Fruit fly (Drosophila melanogaster): Measurements from ENCODE around the gene Ndf.

Ndf gene

DNA sequence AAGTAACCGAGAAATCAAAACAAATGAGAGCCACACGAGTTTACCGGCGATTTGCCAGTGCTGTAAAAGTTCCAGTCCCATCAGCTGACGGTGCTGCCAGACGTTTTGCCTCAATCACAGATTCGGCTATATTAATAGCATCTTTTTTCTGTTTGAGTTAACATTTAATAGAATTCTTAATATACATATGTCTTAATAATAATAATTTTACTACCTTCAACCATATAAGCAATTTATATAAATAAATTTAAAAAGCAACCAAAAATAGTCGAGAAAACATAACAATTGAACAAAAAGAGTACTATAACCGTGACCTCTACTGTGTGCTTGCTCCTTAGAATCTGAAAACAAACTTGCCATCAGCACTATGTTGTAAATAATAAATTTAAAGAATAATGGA is 49.5 kb upstream of the Ndf start, which contains the start of the genes CG13126 and CG4709 (continued):
- peak; percentile 67 for TF ChIP-seq Jarid2 (GFP tag; optimal IDR thresholded peaks at IDR 0.05)
- peak; percentile 90 for TF ChIP-seq Asciz (GFP tag; optimal IDR thresholded peaks at IDR 0.05)
- peak; percentile 73 for TF ChIP-seq Deaf1 (tag; optimal IDR thresholded peaks at IDR 0.05)
- peak; percentile 96 for TF ChIP-seq CG12391 (tag; optimal IDR thresholded peaks at IDR 0.05)
- peak; percentile 60 for TF ChIP-seq Rx (GFP tag; IDR thresholded peaks at IDR 0.05)
- peak; percentile 94 for TF ChIP-seq CG4424 (GFP tag; optimal IDR thresholded peaks at IDR 0.05)
- TF ChIP-seq row (GFP tag; IDR thresholded peaks at IDR 0.05): peak; percentile 96
- TF ChIP-seq CG9437 (GFP tag; optimal IDR thresholded peaks at IDR 0.05): peak; percentile 82
- TF ChIP-seq jumu (GFP tag; optimal IDR thresholded peaks at IDR 0.05): no peak
- peak; percentile 78 for TF ChIP-seq tio (GFP tag; optimal IDR thresholded peaks at IDR 0.05)
- TF ChIP-seq Camta (GFP tag; optimal IDR thresholded peaks at IDR 0.05): peak; percentile 41
- peak; percentile 76 for TF ChIP-seq CG4328 (GFP tag; optimal IDR thresholded peaks at IDR 0.05)
- TF ChIP-seq CG12219 (GFP tag; optimal IDR thresholded peaks at IDR 0.05): peak; percentile 70
- TF ChIP-seq ssp (GFP tag; IDR thresholded peaks at IDR 0.05): peak; percentile 77
- no peak for TF ChIP-seq dan (GFP tag; IDR thresholded peaks at IDR 0.05)
- TF ChIP-seq corto (GFP tag; optimal IDR thresholded peaks at IDR 0.05): peak; percentile 82
- peak; percentile 30 for TF ChIP-seq BEAF-32 (GFP tag; optimal IDR thresholded peaks at IDR 0.05)
- peak; percentile 81 for TF ChIP-seq CG4404 (GFP tag; IDR thresholded peaks at IDR 0.05)
- peak; percentile 91 for TF ChIP-seq tgo (GFP tag; IDR thresholded peaks at IDR 0.05)
- peak; percentile 84 for TF ChIP-seq sqz (GFP tag; optimal IDR thresholded peaks at IDR 0.05)
- TF ChIP-seq dmrt99B (tag; optimal IDR thresholded peaks at IDR 0.05): peak; percentile 94
- peak; percentile 85 for TF ChIP-seq CG2202 (tag; optimal IDR thresholded peaks at IDR 0.05)
- TF ChIP-seq maf-S (GFP tag; optimal IDR thresholded peaks at IDR 0.05): no peak
- peak; percentile 80 for TF ChIP-seq H15 (GFP tag; IDR thresholded peaks at IDR 0.05)
- peak; percentile 89 for TF ChIP-seq ttk (GFP tag; IDR thresholded peaks at IDR 0.05)
- peak; percentile 91 for TF ChIP-seq CG12104 (GFP tag; optimal IDR thresholded peaks at IDR 0.05)
- no peak for TF ChIP-seq knrl (GFP tag; IDR thresholded peaks at IDR 0.05; ENCODE audit: partially characterized antibody)
- TF ChIP-seq bab2 (GFP tag; optimal IDR thresholded peaks at IDR 0.05): peak; percentile 6
- TF ChIP-seq nmo (GFP tag; optimal IDR thresholded peaks at IDR 0.05): peak; percentile 97
- peak; percentile 88 for TF ChIP-seq CG10654 (GFP tag; optimal IDR thresholded peaks at IDR 0.05)
- TF ChIP-seq ewg (GFP tag; optimal IDR thresholded peaks at IDR 0.05): peak; percentile 74
- TF ChIP-seq sc (optimal IDR thresholded peaks at IDR 0.05): no peak
- peak; percentile 82 for TF ChIP-seq sc (GFP tag; optimal IDR thresholded peaks at IDR 0.05)
- peak; percentile 94 for TF ChIP-seq CG7839 (tag; optimal IDR thresholded peaks at IDR 0.05)
- no peak for TF ChIP-seq CG16779 (GFP tag; IDR thresholded peaks at IDR 0.05)
- no peak for TF ChIP-seq bigmax (GFP tag; optimal IDR thresholded peaks at IDR 0.05)
- TF ChIP-seq Awh (GFP tag; IDR thresholded peaks at IDR 0.05): peak; percentile 89
- TF ChIP-seq z (GFP tag; IDR thresholded peaks at IDR 0.05): no peak
- TF ChIP-seq CG11560 (tag; IDR thresholded peaks at IDR 0.05): no peak; the same call in 2 of the 3 replicates
- no peak for TF ChIP-seq Doc3 (GFP tag; IDR thresholded peaks at IDR 0.05; ENCODE audit: partially characterized antibody)
- peak; percentile 24 for TF ChIP-seq en (GFP tag; optimal IDR thresholded peaks at IDR 0.05)
- peak; percentile 5 for TF ChIP-seq fu2 (GFP tag; optimal IDR thresholded peaks at IDR 0.05)
- no peak for TF ChIP-seq sna (GFP tag; IDR thresholded peaks at IDR 0.05; ENCODE audit: partially characterized antibody)
- no peak for TF ChIP-seq sima (GFP tag; optimal IDR thresholded peaks at IDR 0.05)
- peak; percentile 94 for TF ChIP-seq Fer1 (GFP tag; optimal IDR thresholded peaks at IDR 0.05)
- TF ChIP-seq Atf-2 (GFP tag; optimal IDR thresholded peaks at IDR 0.05): peak; percentile 10
- peak; percentile 95 for TF ChIP-seq lab (GFP tag; optimal IDR thresholded peaks at IDR 0.05)
- peak; percentile 85 for TF ChIP-seq CG4617 (GFP tag; optimal IDR thresholded peaks at IDR 0.05; ENCODE audit: borderline replicate concordance)
- peak; percentile 91 for TF ChIP-seq Sox100B (GFP tag; optimal IDR thresholded peaks at IDR 0.05)
- TF ChIP-seq Tbp (GFP tag; optimal IDR thresholded peaks at IDR 0.05): no peak
- TF ChIP-seq CG1233 (GFP tag; optimal IDR thresholded peaks at IDR 0.05): peak; percentile 90
